Fruit fly (Drosophila melanogaster) whole organism, embryonic: ENCODE results near the gene Mlp84B.

Source experiments
- Atf3 ChIP-seq: fragments of 200-800 bp; sonication (Bioruptor generic); optimal IDR thresholded peaks from 3 replicates; lab custom pipeline; 2016; ENCODE audit warnings: missing biosample characterization, missing genetic modification characterization
- Awh ChIP-seq: fragments of 200-800 bp; sonication (Bioruptor generic); IDR thresholded peaks from 2 replicates; pipeline ENCODE4, ENCODE4 v1.3.6; 2022; ENCODE audit warnings: missing biosample characterization, missing genetic modification characterization
- CG10431 ChIP-seq: fragments of 200-800 bp; sonication (Bioruptor generic); optimal IDR thresholded peaks from 3 replicates; lab custom pipeline; 2018; ENCODE audit warnings: missing biosample characterization, mild to moderate bottlenecking, missing genetic modification characterization
- CG11696 ChIP-seq: fragments of 200-800 bp; sonication (Bioruptor generic); IDR thresholded peaks from 2 replicates; pipeline ENCODE4 v1.3.6; 2022; ENCODE audit warnings: missing biosample characterization, missing genetic modification characterization
- CG11723 ChIP-seq: fragments of 200-800 bp; sonication (Bioruptor generic); optimal IDR thresholded peaks from 2 replicates; lab custom pipeline; 2017; ENCODE audit warnings: missing biosample characterization, mild to moderate bottlenecking, missing genetic modification characterization
- CG12744 ChIP-seq: fragments of 200-800 bp; sonication (Bioruptor generic); optimal IDR thresholded peaks from 2 replicates; lab custom pipeline; 2016; ENCODE audit warnings: missing biosample characterization, missing genetic modification characterization
- CG13287 ChIP-seq: fragments of 200-800 bp; sonication (Bioruptor generic); IDR thresholded peaks from 2 replicates; pipeline ENCODE4 v1.3.6; 2022; ENCODE audit warnings: missing biosample characterization, missing genetic modification characterization; ENCODE audit not compliant: partially characterized antibody
- CG15011 ChIP-seq: fragments of 200-800 bp; sonication (Bioruptor generic); optimal IDR thresholded peaks from 3 replicates; lab custom pipeline; 2018; ENCODE audit warnings: missing biosample characterization, mild to moderate bottlenecking, missing genetic modification characterization
- CG15479 ChIP-seq: fragments of 200-800 bp; sonication (Bioruptor generic); optimal IDR thresholded peaks from 3 replicates; lab custom pipeline; 2019; ENCODE audit warnings: missing biosample characterization, mild to moderate bottlenecking, missing genetic modification characterization, moderate library complexity
- CG15514 ChIP-seq: fragments of 200-800 bp; sonication (Bioruptor generic); optimal IDR thresholded peaks from 3 replicates; lab custom pipeline; 2017; ENCODE audit warnings: missing biosample characterization, missing genetic modification characterization, mild to moderate bottlenecking, moderate library complexity, missing genetic modification reagents
- CG1647 ChIP-seq: fragments of 200-800 bp; sonication (Bioruptor generic); optimal IDR thresholded peaks from 3 replicates; lab custom pipeline; 2016; ENCODE audit warnings: missing biosample characterization, missing genetic modification characterization
- CG2712 ChIP-seq: fragments of 200-800 bp; optimal IDR thresholded peaks from 3 replicates; lab custom pipeline; 2019; ENCODE audit warnings: missing biosample characterization, mild to moderate bottlenecking, missing genetic modification characterization, moderate library complexity
- CG31224 ChIP-seq: fragments of 200-800 bp; sonication (Bioruptor generic); IDR thresholded peaks from 2 replicates; pipeline ENCODE4 v1.3.6; 2022; ENCODE audit warnings: missing biosample characterization, missing genetic modification characterization
- CG31365 ChIP-seq: fragments of 200-800 bp; sonication (Bioruptor generic); optimal IDR thresholded peaks from 2 replicates; lab custom pipeline; 2018; ENCODE audit warnings: missing biosample characterization, mild to moderate bottlenecking, missing genetic modification characterization
- CG3163 ChIP-seq: fragments of 200-800 bp; sonication (Bioruptor generic); optimal IDR thresholded peaks from 3 replicates; lab custom pipeline; 2016; ENCODE audit warnings: missing biosample characterization, missing genetic modification characterization
- CG3838 ChIP-seq: fragments of 200-800 bp; sonication (Bioruptor generic); optimal IDR thresholded peaks from 3 replicates; lab custom pipeline; 2016; ENCODE audit warnings: missing biosample characterization, missing genetic modification characterization
- CG4282 ChIP-seq: fragments of 200-800 bp; sonication (Bioruptor generic); optimal IDR thresholded peaks from 2 replicates; lab custom pipeline; 2016; ENCODE audit warnings: missing biosample characterization, missing genetic modification characterization
- CG4617 ChIP-seq: fragments of 200-800 bp; sonication (Bioruptor generic); optimal IDR thresholded peaks from 3 replicates; lab custom pipeline; 2016; ENCODE audit warnings: missing biosample characterization, missing genetic modification characterization, borderline replicate concordance
- CG4730 ChIP-seq: fragments of 200-800 bp; sonication (Bioruptor generic); IDR thresholded peaks from 2 replicates; pipeline ENCODE4 v1.3.6; 2022; ENCODE audit warnings: missing biosample characterization, missing genetic modification characterization
- CG6689 ChIP-seq: fragments of 200-800 bp; sonication (Bioruptor generic); IDR thresholded peaks from 2 replicates; pipeline ENCODE4 v1.3.6; 2022; ENCODE audit warnings: missing biosample characterization, missing genetic modification characterization
- CG6813 ChIP-seq: fragments of 200-800 bp; sonication (Bioruptor generic); optimal IDR thresholded peaks from 2 replicates; lab custom pipeline; 2017; ENCODE audit warnings: missing biosample characterization, missing genetic modification characterization, mild to moderate bottlenecking, moderate library complexity, missing genetic modification reagents
- CG8281 ChIP-seq: fragments of 200-800 bp; sonication (Bioruptor generic); optimal IDR thresholded peaks from 2 replicates; lab custom pipeline; 2018; ENCODE audit warnings: missing biosample characterization, mild to moderate bottlenecking, missing genetic modification characterization, moderate library complexity
- CG8388 ChIP-seq: fragments of 200-800 bp; sonication (Bioruptor generic); optimal IDR thresholded peaks from 2 replicates; lab custom pipeline; 2019; ENCODE audit warnings: missing biosample characterization, mild to moderate bottlenecking, missing genetic modification characterization, moderate library complexity
- CG8944 ChIP-seq: fragments of 200-800 bp; sonication (Bioruptor generic); optimal IDR thresholded peaks from 3 replicates; lab custom pipeline; 2016; ENCODE audit warnings: missing biosample characterization, missing genetic modification characterization
- CG9817 ChIP-seq: fragments of 200-800 bp; sonication (Bioruptor generic); optimal IDR thresholded peaks from 2 replicates; lab custom pipeline; 2018; ENCODE audit warnings: missing biosample characterization, mild to moderate bottlenecking, missing genetic modification characterization, moderate library complexity
- Ets65A ChIP-seq: fragments of 200-800 bp; sonication (Bioruptor generic); peaks from one replicate; lab custom pipeline; 2016; ENCODE audit warnings: missing biosample characterization, missing genetic modification characterization
- Gug ChIP-seq: fragments of 200-800 bp; sonication (Bioruptor generic); IDR thresholded peaks from 4 replicates; pipeline ENCODE4 v1.3.6; 2022; ENCODE audit warnings: missing biosample characterization, missing genetic modification characterization
- H2.0 ChIP-seq: fragments of 200-800 bp; sonication (Bioruptor generic); IDR thresholded peaks from 2 replicates; pipeline ENCODE4 v1.3.6; 2022; ENCODE audit warnings: missing biosample characterization, missing genetic modification characterization
- HHEX ChIP-seq: fragments of 200-800 bp; sonication (Bioruptor generic); optimal IDR thresholded peaks from 3 replicates; lab custom pipeline; 2017; ENCODE audit warnings: missing biosample characterization, mild to moderate bottlenecking, missing genetic modification characterization, missing genetic modification reagents
- Hmr ChIP-seq: fragments of 200-800 bp; sonication (Bioruptor generic); optimal IDR thresholded peaks from 3 replicates; lab custom pipeline; 2017; ENCODE audit warnings: mild to moderate bottlenecking, missing biosample characterization, missing genetic modification reagents, missing genetic modification characterization
- Jarid2 ChIP-seq: fragments of 200-800 bp; sonication (Bioruptor generic); optimal IDR thresholded peaks from 3 replicates; lab custom pipeline; 2017; ENCODE audit warnings: mild to moderate bottlenecking, missing biosample characterization, missing genetic modification reagents, missing genetic modification characterization
- Max ChIP-seq: fragments of 200-800 bp; sonication (Bioruptor generic); optimal IDR thresholded peaks from 2 replicates; lab custom pipeline; 2016; ENCODE audit warnings: missing biosample characterization, mild to moderate bottlenecking, missing genetic modification characterization
- PHDP ChIP-seq: fragments of 200-800 bp; sonication (Bioruptor generic); optimal IDR thresholded peaks from 3 replicates; lab custom pipeline; 2018; ENCODE audit warnings: missing biosample characterization, mild to moderate bottlenecking, missing genetic modification characterization, moderate library complexity
- Sry-β ChIP-seq: fragments of 200-800 bp; sonication (Bioruptor generic); optimal IDR thresholded peaks from 2 replicates; lab custom pipeline; 2018; ENCODE audit warnings: missing biosample characterization, mild to moderate bottlenecking, missing genetic modification characterization, moderate library complexity
- TFAM ChIP-seq: fragments of 200-800 bp; sonication (Bioruptor generic); optimal IDR thresholded peaks from 2 replicates; lab custom pipeline; 2017; ENCODE audit warnings: missing biosample characterization, missing genetic modification characterization, inconsistent platforms
- Trl ChIP-seq, 3 experiments: fragments of >200 bp in 2 of 3; fragments of 200-800 bp in 1 of 3; sonication (Bioruptor generic) in 1 of 3; optimal IDR thresholded peaks; 2 replicates in 1 of 3; 3 replicates in 2 of 3; lab custom pipeline; 2016 to 2017; ENCODE audit warnings: missing biosample characterization in 1 of 3, missing genetic modification characterization in 1 of 3
- ara ChIP-seq: fragments of 200-800 bp; sonication (Bioruptor generic); IDR thresholded peaks from 2 replicates; pipeline ENCODE4 v1.3.6; 2022; ENCODE audit warnings: missing biosample characterization, missing genetic modification characterization
- chm ChIP-seq: fragments of 200-800 bp; sonication (Bioruptor generic); IDR thresholded peaks from 2 replicates; pipeline ENCODE4 v1.3.6; 2022; ENCODE audit warnings: missing biosample characterization, missing genetic modification characterization
- disco-r ChIP-seq: fragments of 200-800 bp; sonication (Bioruptor generic); optimal IDR thresholded peaks from 2 replicates; lab custom pipeline; 2016; ENCODE audit warnings: missing biosample characterization, missing genetic modification characterization
- dm ChIP-seq: fragments of 200-800 bp; sonication (Bioruptor generic); optimal IDR thresholded peaks from 3 replicates; lab custom pipeline; 2016; ENCODE audit warnings: missing biosample characterization, missing genetic modification characterization
- hbn ChIP-seq: fragments of 200-800 bp; sonication (Bioruptor generic); IDR thresholded peaks from 2 replicates; pipeline ENCODE4 v1.3.6; 2022; ENCODE audit warnings: missing biosample characterization, missing genetic modification characterization; ENCODE audit not compliant: partially characterized antibody
- ken ChIP-seq: fragments of 200-800 bp; sonication (Bioruptor generic); IDR thresholded peaks from 3 replicates; pipeline ENCODE4 v1.3.6; 2022; ENCODE audit warnings: missing biosample characterization, missing genetic modification characterization
- kni ChIP-seq: fragments of 200-800 bp; sonication (Bioruptor generic); optimal IDR thresholded peaks from 3 replicates; lab custom pipeline; 2017; ENCODE audit warnings: mild to moderate bottlenecking, missing biosample characterization, missing genetic modification reagents, missing genetic modification characterization
- nerfin-2 ChIP-seq: fragments of 200-800 bp; sonication (Bioruptor generic); IDR thresholded peaks from 2 replicates; pipeline ENCODE4 v1.3.6; 2022; ENCODE audit warnings: missing biosample characterization, missing genetic modification characterization; ENCODE audit not compliant: partially characterized antibody
- onecut ChIP-seq: fragments of 200-800 bp; sonication (Bioruptor generic); IDR thresholded peaks from 2 replicates; pipeline ENCODE4 v1.3.6; 2022; ENCODE audit warnings: missing biosample characterization, missing genetic modification characterization
- otp ChIP-seq: fragments of 200-800 bp; sonication (Bioruptor generic); IDR thresholded peaks from 3 replicates; pipeline ENCODE4, ENCODE4 v1.3.6; 2022; ENCODE audit warnings: missing biosample characterization, missing genetic modification characterization
- pfk ChIP-seq: fragments of 200-800 bp; sonication (Bioruptor generic); optimal IDR thresholded peaks from 2 replicates; lab custom pipeline; 2018; ENCODE audit warnings: missing biosample characterization, mild to moderate bottlenecking, missing genetic modification characterization, moderate library complexity
- repo ChIP-seq: fragments of 200-800 bp; sonication (Bioruptor generic); optimal IDR thresholded peaks from 2 replicates; lab custom pipeline; 2016; ENCODE audit warnings: missing biosample characterization, missing genetic modification characterization
- ssp ChIP-seq: fragments of 200-800 bp; sonication (Bioruptor generic); IDR thresholded peaks from 2 replicates; pipeline ENCODE4 v1.3.6; 2022; ENCODE audit warnings: missing biosample characterization, missing genetic modification characterization
- stwl ChIP-seq: fragments of 200-800 bp; sonication (Bioruptor generic); optimal IDR thresholded peaks from 3 replicates; lab custom pipeline; 2018; ENCODE audit warnings: missing biosample characterization, mild to moderate bottlenecking, missing genetic modification characterization, moderate library complexity
- trh ChIP-seq: fragments of 200-800 bp; sonication (Bioruptor generic); optimal IDR thresholded peaks from 2 replicates; lab custom pipeline; 2016; ENCODE audit warnings: missing biosample characterization, missing genetic modification characterization

Gene Mlp84B

dm6 chr3R:7091904-7092303, 25.6 kb downstream of the Mlp84B start (continued):
- TF ChIP-seq TFAM (GFP tag; lab: Kevin White, UChicago) (no peak), CG9817 (tag; lab: Kevin White, UChicago) (peak; percentile 22), otp (GFP tag; lab: Robert Waterston, UW) (no peak), CG3163 (GFP tag; lab: Kevin White, UChicago) (peak; percentile 38), CG15479 (no peak), Jarid2 (GFP tag; lab: Kevin White, UChicago) (no peak), CG6813 (no peak), ara (GFP tag; lab: Robert Waterston, UW) (no peak), CG13287 (GFP tag; lab: Robert Waterston, UW) (peak; percentile 80), repo (no peak), dm (GFP tag; lab: Kevin White, UChicago) (peak; percentile 48), CG31224 (GFP tag; lab: Robert Waterston, UW) (no peak), CG11696 (GFP tag; lab: Robert Waterston, UW) (no peak), Sry-β (no peak), HHEX (GFP tag; lab: Kevin White, UChicago) (no peak), CG8388 (peak; percentile 25), CG15011 (no peak), PHDP (tag; lab: Kevin White, UChicago) (no peak), Trl (optimal IDR thresholded peaks at IDR 0.05; lab: Kevin White, UChicago) (no peak), Trl (GFP tag; optimal IDR thresholded peaks at IDR 0.05; lab: Kevin White, UChicago) (peak; percentile 52), disco-r (no peak), CG8281 (tag; lab: Kevin White, UChicago) (peak; percentile 96), chm (peak; percentile 11; the same call in 1 of the 2 replicates), kni (GFP tag; lab: Kevin White, UChicago) (no peak), CG8944 (no peak), CG6689 (GFP tag; lab: Robert Waterston, UW) (no peak), ssp (GFP tag; lab: Robert Waterston, UW) (no peak), CG12744 (peak; percentile 24), Gug (GFP tag; lab: Robert Waterston, UW) (no peak), Ets65A (no peak), CG1647 (peak; percentile 32), trh (GFP tag; lab: Kevin White, UChicago) (no peak), Awh (GFP tag; lab: Robert Waterston, UW) (no peak), Hmr (GFP tag; lab: Kevin White, UChicago) (peak; percentile 26), CG4730 (GFP tag; lab: Robert Waterston, UW) (no peak), Max (GFP tag; lab: Kevin White, UChicago) (no peak), H2.0 (no peak), onecut (GFP tag; lab: Robert Waterston, UW) (no peak), CG4282 (no peak), stwl (tag; lab: Kevin White, UChicago) (peak; percentile 99), CG10431 (GFP tag; lab: Kevin White, UChicago) (no peak), hbn (peak; percentile 74), pfk (GFP tag; lab: Kevin White, UChicago) (no peak), Atf3 (GFP tag; lab: Kevin White, UChicago) (no peak), ken (GFP tag; lab: Robert Waterston, UW) (no peak), CG31365 (no peak), CG2712 (tag; lab: Kevin White, UChicago) (peak; percentile 37), nerfin-2 (no peak), CG4617 (peak; percentile 24), CG15514 (GFP tag; lab: Kevin White, UChicago) (peak; percentile 52), CG3838 (no peak), CG11723 (GFP tag; lab: Kevin White, UChicago) (no peak)
